Fruit fly (Drosophila melanogaster) Kc167 (cell line): ENCODE results near the gene Usp12-46.

ENCODE experiments used
- h ChIP-seq: fragments of >200 bp; optimal IDR thresholded peaks from 3 replicates; lab custom pipeline; 2018; ENCODE audit warnings: missing external identifiers
- insv ChIP-seq: fragments of >200 bp; optimal IDR thresholded peaks from 3 replicates; lab custom pipeline; 2018; ENCODE audit warnings: missing external identifiers
- psq ChIP-seq: fragments of >200 bp; optimal IDR thresholded peaks from 2 replicates; lab custom pipeline; 2017; ENCODE audit warnings: missing external identifiers

DNA sequence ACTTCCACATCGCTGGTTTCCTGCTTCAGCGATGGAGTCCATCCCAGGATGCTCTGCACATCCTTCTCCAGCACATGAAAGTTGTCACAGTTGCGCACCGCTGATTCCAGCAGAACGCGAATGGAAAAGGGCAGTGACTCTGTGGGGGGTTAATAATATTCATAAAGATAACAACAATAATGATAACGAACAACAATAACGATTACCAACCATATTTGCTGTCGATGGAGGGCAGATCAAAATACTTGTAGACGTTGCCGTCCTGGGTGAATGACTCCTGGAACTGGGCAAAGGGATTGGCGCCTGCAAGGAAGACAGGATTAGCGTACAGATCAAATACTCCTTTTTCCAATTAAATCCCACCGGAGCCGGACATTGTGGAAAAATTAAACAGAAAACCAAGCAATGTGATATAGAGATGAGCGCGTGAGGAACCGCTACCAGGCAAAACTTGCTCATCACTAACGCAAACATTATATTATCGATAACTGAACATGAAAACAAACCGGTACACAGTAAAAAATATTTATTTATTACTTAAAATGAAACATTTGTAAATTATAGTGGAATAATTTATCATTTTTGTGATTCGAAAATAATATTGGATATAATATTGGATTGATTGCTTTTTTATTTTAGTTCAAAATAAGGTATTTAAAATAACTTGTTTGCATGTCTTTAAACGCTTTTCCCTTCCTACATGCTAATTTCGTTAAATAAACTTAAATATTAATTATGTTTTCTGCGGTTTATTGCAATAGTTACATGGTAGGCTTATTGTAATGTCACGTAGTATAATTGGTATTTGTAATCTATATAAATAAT, 26.3 kb upstream of the Usp12-46 start, which contains the start of gene Irp-1A:
- TF ChIP-seq psq (lab: Kevin White, UChicago) (no peak), h (lab: Kevin White, UChicago) (no peak), insv (lab: Kevin White, UChicago) (no peak)
